Worm (Caenorhabditis elegans) whole organism, dauer: ENCODE measurements around the gene rde-12.

Experiments
- unc-62 ChIP-seq: sonication (generic microtip); optimal IDR thresholded peaks from 2 replicates; lab custom pipeline; 2017; ENCODE audit warnings: missing biosample characterization, missing genetic modification reagents, missing genetic modification characterization

The rde-12 gene

ce11 chrV:13653713-13654393, 11.3 kb upstream of the rde-12 start, which contains the start of gene lpin-1:
Gene lpin-1 (minus strand): TSS chrV:13654129.
- TF ChIP-seq unc-62 (GFP tag; lab: Kevin White, UChicago), result no peak

- TF ChIP-seq unc-62 (GFP tag; lab: Kevin White, UChicago), result no peak
These were observed 10.8 kb upstream of the rde-12 start for ce11 chrV:13654394-13654792.

ce11 chrV:13655202-13655764, 9.9 kb upstream of the rde-12 start:
- TF ChIP-seq unc-62 (GFP tag; lab: Kevin White, UChicago), result no peak

ce11 chrV:13656346-13657254, 8.6 kb upstream of the rde-12 start:
- TF ChIP-seq unc-62 (GFP tag; lab: Kevin White, UChicago), result no peak

- TF ChIP-seq unc-62 (GFP tag; lab: Kevin White, UChicago), result no peak
These were observed 7.9 kb upstream of the rde-12 start for ce11 chrV:13657291-13657690.

- no peak for TF ChIP-seq unc-62 (GFP tag; lab: Kevin White, UChicago)
These were observed 7.3 kb upstream of the rde-12 start for ce11 chrV:13657841-13658338.

- TF ChIP-seq unc-62 (GFP tag; lab: Kevin White, UChicago), result no peak
These were observed 6.6 kb upstream of the rde-12 start for ce11 chrV:13658577-13658976.

ce11 chrV:13659219-13659618, 6.0 kb upstream of the rde-12 start:
- no peak for TF ChIP-seq unc-62 (GFP tag; lab: Kevin White, UChicago)

ce11 chrV:13660115-13660514, 5.1 kb upstream of the rde-12 start:
- no peak for TF ChIP-seq unc-62 (GFP tag; lab: Kevin White, UChicago)

ce11 chrV:13660660-13661325, 4.4 kb upstream of the rde-12 start, which contains the start of gene letm-1:
Gene letm-1 (plus strand): TSS chrV:13661257.
- TF ChIP-seq unc-62 (GFP tag; lab: Kevin White, UChicago), result no peak

ce11 chrV:13664340-13664916, 761 bp upstream of the rde-12 start:
- TF ChIP-seq unc-62 (GFP tag; lab: Kevin White, UChicago), result no peak

- no peak for TF ChIP-seq unc-62 (GFP tag; lab: Kevin White, UChicago)
These were observed 1.3 kb downstream of the rde-12 start for ce11 chrV:13666460-13666859.

ce11 chrV:13668337-13668736, 3.1 kb downstream of the rde-12 start:
- no peak for TF ChIP-seq unc-62 (GFP tag; lab: Kevin White, UChicago)

ce11 chrV:13669170-13669569, 4.0 kb downstream of the rde-12 start:
- no peak for TF ChIP-seq unc-62 (GFP tag; lab: Kevin White, UChicago)
